Worm (Caenorhabditis elegans) whole organism, L2 larva: ENCODE results near the gene Y17G9B.8.
"Not testable (repeated sequence)": the region's sequence is repeated elsewhere in the genome, so short reads cannot be mapped to it uniquely, and the experiment has no call there.

Experiments
- alr-1 ChIP-seq: fragments of 150-350 bp; optimal IDR thresholded peaks from 2 replicates; lab custom pipeline; 2014; ENCODE audit warnings: missing biosample characterization, missing genetic modification characterization
- blmp-1 ChIP-seq: sonication (generic microtip); optimal IDR thresholded peaks from 2 replicates; lab custom pipeline; 2017; ENCODE audit warnings: missing genetic modification characterization, mild to moderate bottlenecking, missing compliant biosample characterization, antibody characterized with exemption, moderate library complexity; ENCODE audit not compliant: insufficient read depth
- lin-13 ChIP-seq: fragments of 150-350 bp; optimal IDR thresholded peaks from 2 replicates; lab custom pipeline; 2014; ENCODE audit warnings: missing biosample characterization, missing genetic modification reagents, missing genetic modification characterization
- lin-39 ChIP-seq: fragments of 150-350 bp; optimal IDR thresholded peaks from 2 replicates; lab custom pipeline; 2014; ENCODE audit warnings: missing biosample characterization, missing genetic modification reagents, missing genetic modification characterization
- nhr-11 ChIP-seq: fragments of 150-350 bp; optimal IDR thresholded peaks from 2 replicates; lab custom pipeline; 2014; ENCODE audit warnings: missing biosample characterization, missing genetic modification characterization
- nhr-12 ChIP-seq: fragments of 150-350 bp; optimal IDR thresholded peaks from 2 replicates; lab custom pipeline; 2014; ENCODE audit warnings: missing biosample characterization, missing genetic modification characterization
- nhr-25 ChIP-seq: fragments of 150-350 bp; sonication (generic microtip); optimal IDR thresholded peaks from 3 replicates; lab custom pipeline; 2014; ENCODE audit warnings: missing biosample characterization, missing genetic modification characterization
- sma-9 ChIP-seq, 2 experiments: fragments of 150-350 bp in 1 of 2; sonication (generic microtip) in 1 of 2; optimal IDR thresholded peaks; 2 replicates each; lab custom pipeline; 2014 to 2016; ENCODE audit warnings: missing genetic modification characterization in 2 of 2, mild to moderate bottlenecking in 1 of 2, missing biosample characterization in 1 of 2, missing compliant biosample characterization in 1 of 2, missing genetic modification reagents in 1 of 2, moderate library complexity in 1 of 2
- snpc-4 ChIP-seq: fragments of 150-350 bp; optimal IDR thresholded peaks from 2 replicates; lab custom pipeline; 2014; ENCODE audit warnings: missing biosample characterization, missing genetic modification characterization
- unc-62 ChIP-seq: fragments of 150-350 bp; optimal IDR thresholded peaks from 2 replicates; lab custom pipeline; 2014; ENCODE audit warnings: missing biosample characterization, missing genetic modification reagents, missing genetic modification characterization
- ztf-11 ChIP-seq: sonication (generic microtip); optimal IDR thresholded peaks from 2 replicates; lab custom pipeline; 2017; ENCODE audit warnings: missing biosample characterization, missing genetic modification characterization

ce11 chrIV:4720522-4720921, 38.1 kb downstream of the Y17G9B.8 start:
- TF ChIP-seq nhr-25 (tag; lab: Kevin White, UChicago); lin-39 (tag; lab: Kevin White, UChicago); lin-13 (GFP tag; lab: Kevin White, UChicago); nhr-11 (tag; lab: Kevin White, UChicago); alr-1 (tag; lab: Kevin White, UChicago); sma-9 (GFP tag; optimal IDR thresholded peaks at IDR 0.05; lab: Kevin White, UChicago); sma-9 (tag; optimal IDR thresholded peaks at IDR 0.05; lab: Kevin White, UChicago); snpc-4; ztf-11; unc-62 (GFP tag; lab: Kevin White, UChicago); blmp-1 (tag; lab: Kevin White, UChicago); nhr-12 (tag; lab: Kevin White, UChicago): not testable (repeated sequence)
